Worm (Caenorhabditis elegans) whole organism, L4/young adult: ENCODE measurements around the gene R03G8.1.

Source experiments
- W03F9.2 ChIP-seq: fragments of 150-350 bp; optimal IDR thresholded peaks from 2 replicates; lab custom pipeline; 2014; ENCODE audit warnings: missing biosample characterization, missing genetic modification characterization
- dao-5 ChIP-seq: sonication (generic microtip); optimal IDR thresholded peaks from 2 replicates; lab custom pipeline; 2016; ENCODE audit warnings: missing genotype, missing genetic modification characterization, moderate library complexity, missing compliant biosample characterization

ce11 chrX:13134807-13135206, 50.4 kb downstream of the R03G8.1 start, which contains the start of gene F09A5.2:
- no peak for TF ChIP-seq W03F9.2
- TF ChIP-seq dao-5 (tag; lab: Kevin White, UChicago) = no peak
